Fruit fly (Drosophila melanogaster): ENCODE data around the gene mRpL28.

DNA sequence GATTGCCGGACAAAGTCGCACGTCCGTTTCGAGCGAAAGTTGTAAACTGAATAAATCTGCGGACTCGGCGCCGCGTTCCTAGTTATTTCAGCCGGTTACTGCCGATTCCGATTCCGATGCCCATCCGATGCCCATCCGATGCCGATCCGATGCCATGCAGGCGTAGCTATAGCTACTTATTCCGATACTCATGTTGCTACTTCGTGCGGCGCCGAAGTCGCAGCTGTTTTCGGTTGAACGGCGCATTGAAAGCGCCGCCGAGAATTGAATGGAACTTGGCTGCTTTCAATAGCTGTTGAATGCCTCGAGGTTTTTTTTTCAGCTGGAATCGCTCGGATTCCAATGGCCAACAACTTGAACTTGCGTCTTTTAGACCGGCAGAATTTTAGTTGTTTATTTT, 45.4 kb upstream of the mRpL28 start:
- TF ChIP-seq CG5204 (GFP tag; optimal IDR thresholded peaks at IDR 0.05), result no peak
- TF ChIP-seq toe (GFP tag; optimal IDR thresholded peaks at IDR 0.05), result no peak
- TF ChIP-seq Clk (GFP tag; optimal IDR thresholded peaks at IDR 0.05), result no peak
- no peak for TF ChIP-seq pad (GFP tag; optimal IDR thresholded peaks at IDR 0.05)
- TF ChIP-seq cic (GFP tag; optimal IDR thresholded peaks at IDR 0.05), result no peak
- no peak for TF ChIP-seq CG14711 (tag; optimal IDR thresholded peaks at IDR 0.05)
- TF ChIP-seq kay (GFP tag; ENCODE audit: borderline replicate concordance), result no peak
- no peak for TF ChIP-seq bab1 (GFP tag; optimal IDR thresholded peaks at IDR 0.05)
- no peak for TF ChIP-seq Hr96 (GFP tag; optimal IDR thresholded peaks at IDR 0.05)
- TF ChIP-seq CG7101 (tag; optimal IDR thresholded peaks at IDR 0.05), result no peak
- TF ChIP-seq CG11617 (GFP tag; optimal IDR thresholded peaks at IDR 0.05), result no peak
- TF ChIP-seq Mnt (GFP tag; optimal IDR thresholded peaks at IDR 0.05), result no peak
- no peak for TF ChIP-seq cnc (optimal IDR thresholded peaks at IDR 0.05)
